Worm (Caenorhabditis elegans) whole organism, L3 larva: Measurements from ENCODE around the gene T12B5.14.
A peak's percentile ranks its signal among the peaks of the same experiment; 100 is the strongest.

Experiments used
- ZK546.5 ChIP-seq: sonication (generic microtip); optimal IDR thresholded peaks from 2 replicates; lab custom pipeline; 2017; ENCODE audit warnings: missing biosample characterization, missing genetic modification characterization
- aly-2 ChIP-seq: fragments of 150-350 bp; optimal IDR thresholded peaks from 2 replicates; lab custom pipeline; 2014; ENCODE audit warnings: missing biosample characterization, missing genetic modification characterization
- ama-1 ChIP-seq: fragments of 150-350 bp; optimal IDR thresholded peaks from 2 replicates; lab custom pipeline; 2018
- ceh-16 ChIP-seq: sonication (generic microtip); optimal IDR thresholded peaks from 2 replicates; lab custom pipeline; 2017; ENCODE audit warnings: missing biosample characterization, missing genetic modification characterization
- ceh-28 ChIP-seq: fragments of 150-350 bp; optimal IDR thresholded peaks from 2 replicates; lab custom pipeline; 2014; ENCODE audit warnings: missing biosample characterization, missing genetic modification reagents, missing genetic modification characterization
- ceh-82 ChIP-seq: fragments of 150-350 bp; optimal IDR thresholded peaks from 2 replicates; lab custom pipeline; 2014; ENCODE audit warnings: missing biosample characterization, missing genetic modification characterization
- ceh-9 ChIP-seq: sonication (generic microtip); optimal IDR thresholded peaks from 2 replicates; lab custom pipeline; 2018; ENCODE audit warnings: missing biosample characterization, missing genetic modification characterization
- daf-12 ChIP-seq: fragments of 150-350 bp; optimal IDR thresholded peaks from 2 replicates; lab custom pipeline; 2014; ENCODE audit warnings: missing biosample characterization, missing genetic modification reagents, missing genetic modification characterization
- egl-27 ChIP-seq: sonication (generic microtip); optimal IDR thresholded peaks from 4 replicates; lab custom pipeline; 2017; ENCODE audit warnings: missing biosample characterization, missing genetic modification reagents, missing genetic modification characterization
- egl-5 ChIP-seq: fragments of 150-350 bp; optimal IDR thresholded peaks from 2 replicates; lab custom pipeline; 2017; ENCODE audit warnings: missing biosample characterization, missing genetic modification reagents, missing genetic modification characterization, inconsistent platforms
- elt-1 ChIP-seq: fragments of 150-350 bp; optimal IDR thresholded peaks from 2 replicates; lab custom pipeline; 2014; ENCODE audit warnings: missing biosample characterization, missing genetic modification characterization
- elt-2 ChIP-seq: sonication (generic microtip); optimal IDR thresholded peaks from 2 replicates; lab custom pipeline; 2016; ENCODE audit warnings: missing genetic modification reagents, mild to moderate bottlenecking, missing genetic modification characterization, missing compliant biosample characterization
- eor-1 ChIP-seq, 2 experiments: fragments of 150-350 bp; optimal IDR thresholded peaks; 2 replicates each; lab custom pipeline; 2014 to 2018; ENCODE audit warnings: missing biosample characterization in 2 of 2, missing genetic modification characterization in 2 of 2
- fkh-2 ChIP-seq: fragments of 150-350 bp; optimal IDR thresholded peaks from 2 replicates; lab custom pipeline; 2014; ENCODE audit warnings: missing biosample characterization, missing genetic modification reagents, missing genetic modification characterization
- fos-1 ChIP-seq: fragments of 150-350 bp; optimal IDR thresholded peaks from 2 replicates; lab custom pipeline; 2014; ENCODE audit warnings: missing biosample characterization, missing genetic modification characterization
- hmg-11 ChIP-seq: sonication (generic microtip); optimal IDR thresholded peaks from 2 replicates; lab custom pipeline; 2016; ENCODE audit warnings: missing genetic modification characterization, missing compliant biosample characterization
- jun-1 ChIP-seq: fragments of 150-350 bp; optimal IDR thresholded peaks from 2 replicates; lab custom pipeline; 2014; ENCODE audit warnings: missing biosample characterization, missing genetic modification reagents, missing genetic modification characterization
- lin-39 ChIP-seq: fragments of 150-350 bp; optimal IDR thresholded peaks from 2 replicates; lab custom pipeline; 2018; ENCODE audit warnings: missing biosample characterization, missing genetic modification reagents, missing genetic modification characterization
- lsy-12 ChIP-seq: sonication (generic microtip); optimal IDR thresholded peaks from 2 replicates; lab custom pipeline; 2016; ENCODE audit warnings: mild to moderate bottlenecking, missing genetic modification characterization, missing compliant biosample characterization
- mml-1 ChIP-seq: fragments of 150-350 bp; sonication (generic microtip); optimal IDR thresholded peaks from 3 replicates; lab custom pipeline; 2014; ENCODE audit warnings: missing biosample characterization, missing genetic modification characterization
- nfya-1 ChIP-seq: sonication (generic microtip); optimal IDR thresholded peaks from 2 replicates; lab custom pipeline; 2017; ENCODE audit warnings: missing genetic modification characterization, mild to moderate bottlenecking, missing compliant biosample characterization, antibody characterized with exemption, moderate library complexity; ENCODE audit not compliant: insufficient read depth
- nhr-11 ChIP-seq: fragments of 150-350 bp; optimal IDR thresholded peaks from 2 replicates; lab custom pipeline; 2014; ENCODE audit warnings: missing biosample characterization, missing genetic modification characterization
- nhr-12 ChIP-seq: fragments of 150-350 bp; optimal IDR thresholded peaks from 2 replicates; lab custom pipeline; 2014; ENCODE audit warnings: missing biosample characterization, missing genetic modification characterization
- nhr-237 ChIP-seq: fragments of 150-350 bp; optimal IDR thresholded peaks from 2 replicates; lab custom pipeline; 2014; ENCODE audit warnings: missing biosample characterization, missing genetic modification characterization
- nhr-25 ChIP-seq: sonication (generic microtip); optimal IDR thresholded peaks from 2 replicates; lab custom pipeline; 2017; ENCODE audit warnings: missing biosample characterization, missing genetic modification characterization
- nhr-43 ChIP-seq: sonication (generic microtip); optimal IDR thresholded peaks from 2 replicates; lab custom pipeline; 2016; ENCODE audit warnings: mild to moderate bottlenecking, missing genetic modification characterization, missing compliant biosample characterization; ENCODE audit not compliant: poor library complexity, severe bottlenecking
- nhr-76 ChIP-seq: fragments of 150-350 bp; sonication (generic microtip); optimal IDR thresholded peaks from 5 replicates; lab custom pipeline; 2014; ENCODE audit warnings: missing biosample characterization, missing genetic modification characterization
- nhr-77 ChIP-seq: fragments of 150-350 bp; optimal IDR thresholded peaks from 2 replicates; lab custom pipeline; 2014; ENCODE audit warnings: missing biosample characterization, missing genetic modification characterization
- pha-4 ChIP-seq: fragments of 150-350 bp; optimal IDR thresholded peaks from 2 replicates; lab custom pipeline; 2014; ENCODE audit warnings: missing biosample characterization, missing genetic modification reagents, missing genetic modification characterization
- pqm-1 ChIP-seq: fragments of 150-350 bp; optimal IDR thresholded peaks from 2 replicates; lab custom pipeline; 2017; ENCODE audit warnings: missing biosample characterization, missing genetic modification characterization, inconsistent platforms
- sea-2 ChIP-seq: fragments of 150-350 bp; sonication (generic microtip); optimal IDR thresholded peaks from 4 replicates; lab custom pipeline; 2014; ENCODE audit warnings: missing biosample characterization, missing genetic modification reagents, missing genetic modification characterization
- tbx-2 ChIP-seq: sonication (generic microtip); optimal IDR thresholded peaks from 2 replicates; lab custom pipeline; 2016; ENCODE audit warnings: mild to moderate bottlenecking, missing genetic modification characterization, missing compliant biosample characterization
- unc-39 ChIP-seq: sonication (generic microtip); optimal IDR thresholded peaks from 4 replicates; lab custom pipeline; 2017; ENCODE audit warnings: missing biosample characterization, missing genetic modification characterization
- unc-62 ChIP-seq: fragments of 150-350 bp; sonication (generic microtip); optimal IDR thresholded peaks from 4 replicates; lab custom pipeline; 2014; ENCODE audit warnings: missing biosample characterization, missing genetic modification reagents, missing genetic modification characterization
- zag-1 ChIP-seq: fragments of 150-350 bp; optimal IDR thresholded peaks from 2 replicates; lab custom pipeline; 2014; ENCODE audit warnings: missing biosample characterization, missing genetic modification characterization
- ztf-11 ChIP-seq: fragments of 150-350 bp; optimal IDR thresholded peaks from 2 replicates; lab custom pipeline; 2014; ENCODE audit warnings: missing biosample characterization, missing genetic modification characterization
- ztf-4 ChIP-seq: fragments of 150-350 bp; optimal IDR thresholded peaks from 2 replicates; lab custom pipeline; 2014; ENCODE audit warnings: missing biosample characterization, missing genetic modification characterization

Gene T12B5.14

DNA sequence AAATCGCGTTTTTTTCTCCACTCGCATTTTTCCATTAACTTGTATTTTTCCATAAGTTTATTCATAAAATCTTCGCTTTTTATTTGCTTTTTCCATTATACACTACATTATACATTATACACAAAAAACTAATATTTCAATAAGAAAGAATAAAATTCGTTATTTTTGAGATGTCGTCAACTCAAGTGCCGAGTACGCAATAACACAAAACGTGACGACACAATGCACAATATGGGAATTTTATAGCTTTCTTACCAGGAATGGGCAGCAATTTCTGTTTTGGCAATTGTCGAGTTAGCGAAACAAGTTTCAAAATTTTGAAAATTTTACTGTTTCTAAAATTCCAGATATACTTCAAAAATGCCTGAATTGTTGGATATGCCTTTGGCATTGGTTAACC, 2.5 kb upstream of the T12B5.14 start, which contains the start of gene fbxa-10:
fbxa-10 (plus strand) TSS at position 207 of the 400 bp plus-strand sequence.
- TF ChIP-seq nhr-76 (tag; lab: Kevin White, UChicago) (no peak), ceh-9 (no peak), hmg-11 (tag; lab: Kevin White, UChicago) (peak; percentile 59), ZK546.5 (tag; lab: Kevin White, UChicago) (no peak), nhr-237 (tag; lab: Kevin White, UChicago) (no peak), pha-4 (tag; lab: Kevin White, UChicago) (peak; percentile 30), egl-5 (peak; percentile 2)

DNA sequence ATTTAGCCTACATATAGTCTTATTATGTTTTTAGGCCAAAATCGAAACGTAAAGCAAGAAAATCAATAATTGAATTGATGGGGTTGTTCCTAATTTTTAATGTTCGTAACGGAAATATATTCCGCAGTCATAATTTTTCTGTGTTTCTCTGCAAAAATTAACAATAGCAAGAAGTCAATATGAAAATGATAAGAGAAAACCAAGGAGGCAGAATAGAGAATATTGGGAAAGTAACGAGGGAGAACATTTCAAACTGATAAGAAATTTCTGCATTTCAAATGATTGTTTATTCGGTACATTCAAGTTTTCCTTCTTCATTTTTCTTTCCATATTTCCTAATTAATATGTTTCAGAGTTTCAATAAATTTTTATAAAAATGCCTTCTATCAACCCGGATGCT, 1.3 kb downstream of the T12B5.14 start, which contains the start of gene fbxa-54:
fbxa-54 (plus strand) TSS at position 354 of the 400 bp plus-strand sequence.
- no peak for TF ChIP-seq jun-1 (tag; lab: Kevin White, UChicago)
- TF ChIP-seq unc-39 (tag; lab: Kevin White, UChicago) = no peak
- TF ChIP-seq nhr-25 (tag; lab: Kevin White, UChicago) = no peak
- TF ChIP-seq pha-4 (tag; lab: Kevin White, UChicago) = peak; percentile 66
- peak; percentile 70 for TF ChIP-seq elt-2 (tag; lab: Kevin White, UChicago)
- TF ChIP-seq, all 47 proteins: peak for 2

DNA sequence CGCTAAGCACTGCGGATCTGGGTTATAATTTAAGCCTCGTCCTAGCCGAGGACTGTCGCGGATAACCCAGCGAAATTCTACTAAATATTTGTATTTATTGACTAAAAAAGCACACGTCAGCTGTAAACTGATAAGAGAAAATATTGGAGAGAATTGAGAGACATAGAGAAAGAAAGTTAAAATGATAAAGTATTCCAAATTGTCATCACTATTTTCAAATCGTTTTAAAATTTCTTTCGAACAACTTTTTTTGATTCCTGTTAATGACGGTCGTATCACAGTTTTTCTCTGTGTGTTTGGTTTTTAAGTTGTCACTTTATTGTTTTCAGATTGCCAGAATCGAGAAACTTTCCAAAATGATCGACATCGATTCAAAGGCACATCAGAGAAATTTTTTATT, 7.3 kb downstream of the T12B5.14 start, which contains the start of gene fbxa-51:
fbxa-51 (plus strand) TSS at position 322 of the 400 bp plus-strand sequence.
- TF ChIP-seq elt-2 (tag; lab: Kevin White, UChicago) (peak; percentile 58), sea-2 (GFP tag; lab: Kevin White, UChicago) (no peak)

DNA sequence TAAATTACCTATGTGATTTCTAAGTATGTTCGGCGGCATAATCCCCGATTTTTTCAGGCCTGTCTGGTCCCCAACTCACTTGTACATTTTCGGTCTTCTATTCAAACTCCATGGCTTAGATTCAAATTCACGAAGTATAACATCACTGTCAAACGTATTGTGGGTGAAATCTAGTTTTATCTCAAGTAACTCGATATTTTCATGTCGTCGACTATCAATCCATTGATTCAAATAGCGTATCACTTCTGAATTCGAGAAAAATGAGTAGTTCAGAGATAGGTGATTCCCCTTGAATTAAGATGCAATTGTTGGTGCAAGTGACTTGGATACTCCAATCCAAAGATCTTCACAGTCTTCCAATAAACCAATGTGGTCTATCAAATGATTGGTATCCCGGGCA, 10.0 kb downstream of the T12B5.14 start:
- no peak for TF ChIP-seq lsy-12 (tag; lab: Kevin White, UChicago)

DNA sequence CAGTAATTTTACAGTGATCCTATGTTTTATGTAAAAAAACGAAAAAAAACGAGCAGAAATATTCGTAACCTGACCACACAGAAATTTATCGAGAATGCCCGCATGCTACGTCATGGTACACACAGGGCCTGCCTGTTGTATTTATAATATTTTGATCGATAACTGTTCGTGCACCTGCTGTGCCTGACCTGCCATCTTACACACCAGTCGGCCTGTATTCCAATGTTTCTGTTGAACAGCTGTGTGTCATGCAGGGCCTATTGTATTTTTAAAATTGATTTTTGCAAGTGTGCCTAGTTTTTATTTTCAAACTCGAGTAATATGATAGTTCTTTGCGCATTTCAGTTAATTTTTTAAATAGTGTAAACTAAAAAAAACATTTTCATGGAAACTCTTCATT, 11.6 kb downstream of the T12B5.14 start:
- TF ChIP-seq mml-1 (tag; lab: Kevin White, UChicago) (no peak), ceh-82 (tag; lab: Kevin White, UChicago) (no peak), elt-1 (tag; lab: Kevin White, UChicago) (no peak), nhr-11 (no peak), ama-1 (lab: Kevin White, UChicago) (no peak), aly-2 (tag; lab: Kevin White, UChicago) (no peak), ceh-9 (no peak), ZK546.5 (tag; lab: Kevin White, UChicago) (no peak), nhr-25 (tag; lab: Kevin White, UChicago) (no peak), pqm-1 (tag; lab: Kevin White, UChicago) (no peak), elt-2 (tag; lab: Kevin White, UChicago) (no peak), unc-62 (GFP tag; lab: Kevin White, UChicago) (no peak)
- TF ChIP-seq, all 47 proteins: peak for 0

DNA sequence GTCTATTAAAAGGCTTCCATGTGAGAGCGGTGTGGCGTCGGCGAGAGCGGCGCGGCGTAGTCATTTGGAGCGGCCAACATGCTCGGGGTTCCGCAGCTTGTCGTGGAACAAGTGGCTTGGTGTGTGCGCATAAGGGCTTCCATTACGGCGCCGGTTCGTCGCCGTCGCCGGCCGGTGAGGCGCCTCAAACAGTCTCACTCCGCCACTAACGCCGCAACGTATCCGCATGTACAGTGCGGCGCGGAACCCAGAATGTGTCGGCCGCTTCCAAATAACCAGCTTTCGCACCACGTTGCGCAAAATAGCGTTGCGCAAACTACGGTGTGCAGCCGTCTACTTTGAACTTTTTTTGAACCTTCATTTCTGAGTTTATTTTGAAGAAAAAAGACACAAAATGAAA, 16.3 kb downstream of the T12B5.14 start:
- TF ChIP-seq lsy-12 (tag; lab: Kevin White, UChicago) (no peak), lin-39 (no peak), nhr-11 (no peak), nhr-43 (no peak)
- TF ChIP-seq, all 47 proteins: peak for 0

DNA sequence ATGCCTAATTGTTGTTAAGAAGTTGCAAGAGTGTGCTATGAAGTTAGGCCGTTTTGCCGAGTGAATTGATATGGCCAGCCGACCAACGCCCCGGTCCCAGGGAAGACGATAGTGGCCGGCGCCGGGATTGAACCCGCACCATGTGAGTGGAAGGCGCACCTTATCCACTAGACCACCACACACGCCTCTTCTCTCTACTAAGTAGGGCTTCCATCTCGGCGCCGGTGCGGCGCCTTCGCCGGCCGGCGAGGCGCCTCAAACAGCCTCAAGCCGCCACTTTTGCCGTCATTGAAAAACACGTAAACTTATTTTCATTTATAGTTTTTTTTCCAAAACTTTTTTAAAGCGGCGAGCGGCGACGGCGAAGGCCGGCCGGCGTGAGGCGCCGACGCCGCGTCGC, 24.2 kb downstream of the T12B5.14 start:
- TF ChIP-seq nhr-77 (tag; lab: Kevin White, UChicago) = no peak
- no peak for TF ChIP-seq ztf-11 (tag; lab: Kevin White, UChicago)
- no peak for TF ChIP-seq fkh-2 (tag; lab: Kevin White, UChicago)
- TF ChIP-seq ceh-28 = no peak
- no peak for TF ChIP-seq zag-1 (tag; lab: Kevin White, UChicago)

DNA sequence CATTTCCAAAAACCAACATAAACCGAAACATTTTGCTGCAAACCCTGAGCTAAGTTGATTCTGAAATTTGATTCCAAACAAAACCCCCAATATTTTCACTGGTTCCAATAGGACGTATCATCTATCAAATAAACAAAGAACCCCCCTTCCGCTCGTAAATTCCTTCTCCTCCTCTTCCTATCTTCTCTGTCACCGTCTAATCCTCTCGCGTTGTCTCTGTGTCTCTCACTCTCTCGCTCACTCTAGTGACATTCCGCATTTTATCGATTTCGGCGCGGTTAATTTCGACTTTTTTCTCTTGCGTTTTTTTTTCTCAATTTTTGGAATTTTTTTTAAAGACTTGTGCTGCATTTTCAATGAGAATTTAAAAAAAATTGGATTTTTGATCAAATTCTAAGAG, 27.3 kb downstream of the T12B5.14 start:
- peak; percentile 55 for TF ChIP-seq hmg-11 (tag; lab: Kevin White, UChicago)
- TF ChIP-seq tbx-2 (tag; lab: Kevin White, UChicago) = no peak
- no peak for TF ChIP-seq ama-1 (lab: Kevin White, UChicago)
- no peak for TF ChIP-seq ZK546.5 (tag; lab: Kevin White, UChicago)
- TF ChIP-seq ceh-16 (tag; lab: Kevin White, UChicago) = no peak
- no peak for TF ChIP-seq zag-1 (tag; lab: Kevin White, UChicago)
- TF ChIP-seq jun-1 (tag; lab: Kevin White, UChicago) = no peak
- TF ChIP-seq sea-2 (GFP tag; lab: Kevin White, UChicago) = no peak
- no peak for TF ChIP-seq elt-1 (tag; lab: Kevin White, UChicago)
- TF ChIP-seq nhr-25 (tag; lab: Kevin White, UChicago) = peak; percentile 1
- no peak for TF ChIP-seq daf-12 (tag; lab: Kevin White, UChicago)
- peak; percentile 77 for TF ChIP-seq nfya-1 (tag; lab: Kevin White, UChicago)
- TF ChIP-seq ztf-11 (tag; lab: Kevin White, UChicago) = no peak
- TF ChIP-seq nhr-12 (tag; lab: Kevin White, UChicago) = no peak
- TF ChIP-seq fos-1 (tag; lab: Kevin White, UChicago) = no peak
- no peak for TF ChIP-seq ztf-4
- no peak for TF ChIP-seq pha-4 (tag; lab: Kevin White, UChicago)
- TF ChIP-seq nhr-11 = no peak
- no peak for TF ChIP-seq ceh-9
- no peak for TF ChIP-seq egl-5
- TF ChIP-seq egl-27 (tag; lab: Kevin White, UChicago) = no peak
- TF ChIP-seq pqm-1 (tag; lab: Kevin White, UChicago) = no peak
- no peak for TF ChIP-seq eor-1 (tag; optimal IDR thresholded peaks at IDR 0.05; lab: Kevin White, UChicago)
- TF ChIP-seq nhr-76 (tag; lab: Kevin White, UChicago) = no peak
